Worm (Caenorhabditis elegans) whole organism, midembryonic: Measurements from ENCODE around the gene col-10.

ENCODE experiments used
- T22C8.4 ChIP-seq: fragments of 200-800 bp; sonication (Bioruptor generic); IDR thresholded peaks from 2 replicates; pipeline ENCODE4 v1.3.6; 2022; ENCODE audit warnings: missing genetic modification characterization, missing compliant biosample characterization
- cog-1 ChIP-seq: sonication (generic microtip); optimal IDR thresholded peaks from 2 replicates; lab custom pipeline; 2016; ENCODE audit warnings: missing genetic modification characterization, missing compliant biosample characterization
- flt-1 ChIP-seq: fragments of 200-800 bp; sonication (Bioruptor generic); IDR thresholded peaks from 2 replicates; pipeline ENCODE4 v1.3.6; 2022; ENCODE audit warnings: missing genetic modification characterization, missing compliant biosample characterization
- med-1 ChIP-seq: sonication (generic microtip); optimal IDR thresholded peaks from 2 replicates; lab custom pipeline; 2017; ENCODE audit warnings: missing genetic modification characterization, mild to moderate bottlenecking, missing compliant biosample characterization, antibody characterized with exemption, missing genetic modification reagents; ENCODE audit not compliant: insufficient read depth
- ref-1 ChIP-seq: fragments of 200-800 bp; sonication (Bioruptor generic); conservative IDR thresholded peaks from 2 replicates; pipeline ENCODE4 v1.3.6; 2022; ENCODE audit warnings: missing genetic modification reagents, missing genetic modification characterization, missing compliant biosample characterization
- ztf-29 ChIP-seq: fragments of 200-800 bp; sonication (Bioruptor generic); IDR thresholded peaks from 2 replicates; pipeline ENCODE4 v1.3.6; 2022; ENCODE audit warnings: missing genetic modification reagents, missing genetic modification characterization, missing compliant biosample characterization

- TF ChIP-seq cog-1 (tag; lab: Kevin White, UChicago) (no peak), ztf-29 (GFP tag; lab: Robert Waterston, UW) (no peak), T22C8.4 (no peak), ref-1 (GFP tag; lab: Robert Waterston, UW) (no peak), flt-1 (GFP tag; lab: Robert Waterston, UW) (no peak), med-1 (GFP tag; lab: Kevin White, UChicago) (no peak)
Measured at ce11 chrV:9208878-9209277, 43.8 kb upstream of the col-10 start.
